Fruit fly (Drosophila melanogaster): ENCODE data around the gene CG13690.
"Not testable (repeated sequence)": the region's sequence is repeated elsewhere in the genome, so short reads cannot be mapped to it uniquely, and the experiment has no call there.

Gene CG13690

dm6 chr2L:419620-420184 lies at the start of gene CG13690, which contains the start of gene RpLP1:
CG13690 (minus strand) TSS chr2L:419652.
RpLP1 (plus strand) TSS chr2L:419952.
- no peak for TF ChIP-seq pan (optimal IDR thresholded peaks at IDR 0.05)
- no peak for TF ChIP-seq psq (optimal IDR thresholded peaks at IDR 0.05)
- TF ChIP-seq CG8478 (optimal IDR thresholded peaks at IDR 0.05), result no peak
- no peak for TF ChIP-seq Dll (optimal IDR thresholded peaks at IDR 0.05)
- no peak for TF ChIP-seq EcR (GFP tag; optimal IDR thresholded peaks at IDR 0.05)
- no peak for TF ChIP-seq usp (GFP tag; optimal IDR thresholded peaks at IDR 0.05)

- TF ChIP-seq psq (optimal IDR thresholded peaks at IDR 0.05) (no peak), EcR (GFP tag; optimal IDR thresholded peaks at IDR 0.05) (no peak), pan (optimal IDR thresholded peaks at IDR 0.05) (no peak), usp (GFP tag; optimal IDR thresholded peaks at IDR 0.05) (no peak), Dll (optimal IDR thresholded peaks at IDR 0.05) (no peak), CG8478 (optimal IDR thresholded peaks at IDR 0.05) (no peak)
These were observed 49.4 kb upstream of the CG13690 start for dm6 chr2L:468745-469358.

dm6 chr2L:467683-468082 lies 48.2 kb upstream of the CG13690 start:
- TF ChIP-seq EcR (GFP tag; optimal IDR thresholded peaks at IDR 0.05), result no peak
- TF ChIP-seq psq (optimal IDR thresholded peaks at IDR 0.05), result no peak
- TF ChIP-seq CG8478 (optimal IDR thresholded peaks at IDR 0.05), result no peak
- no peak for TF ChIP-seq usp (GFP tag; optimal IDR thresholded peaks at IDR 0.05)
- TF ChIP-seq pan (optimal IDR thresholded peaks at IDR 0.05), result no peak

DNA sequence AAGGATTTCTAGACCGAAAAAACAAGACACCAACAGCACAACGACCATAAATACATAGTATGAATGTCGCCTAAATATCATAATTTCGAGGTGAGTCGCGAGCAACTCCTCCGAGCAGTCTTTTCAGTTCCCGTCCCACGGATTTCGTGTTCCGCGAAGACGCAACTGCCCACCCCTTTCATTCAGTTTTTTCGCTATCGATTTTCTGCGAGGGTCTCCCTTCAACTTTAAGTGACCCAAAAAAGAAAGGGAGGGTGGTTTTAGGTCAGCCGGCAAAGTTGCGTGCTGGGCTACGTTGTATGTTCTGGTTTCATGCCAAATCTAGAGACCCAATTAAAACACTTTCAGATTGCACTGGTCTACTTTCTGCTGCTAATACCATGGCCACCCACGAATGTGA lies 36.3 kb upstream of the CG13690 start:
- TF ChIP-seq Dll (optimal IDR thresholded peaks at IDR 0.05) (no peak), CG8478 (optimal IDR thresholded peaks at IDR 0.05) (no peak), EcR (GFP tag; optimal IDR thresholded peaks at IDR 0.05) (no peak), pan (optimal IDR thresholded peaks at IDR 0.05) (no peak), usp (GFP tag; optimal IDR thresholded peaks at IDR 0.05) (no peak), psq (optimal IDR thresholded peaks at IDR 0.05) (no peak)

DNA sequence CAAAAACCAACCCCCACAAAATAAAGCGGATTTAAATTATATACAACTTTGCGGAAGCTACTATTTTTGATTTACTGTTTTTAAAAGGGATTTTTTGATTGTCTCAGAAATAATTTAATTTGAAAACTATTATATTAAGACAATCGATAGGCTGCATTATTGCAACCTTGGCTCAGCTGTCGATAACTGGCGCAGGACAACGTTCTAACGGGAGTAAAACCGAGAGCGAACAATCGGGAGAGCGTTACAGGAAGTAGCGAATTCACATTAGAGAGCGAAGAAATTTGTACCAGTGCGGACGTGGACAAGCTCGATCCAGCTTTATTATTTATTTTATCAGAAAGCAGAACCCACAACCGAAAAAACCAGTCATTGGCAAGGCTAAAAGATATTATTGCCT lies 35.8 kb upstream of the CG13690 start, which contains the start of gene CG4133:
Gene CG4133 (plus strand): TSS at position 258 of the 400 bp plus-strand sequence.
- not testable (repeated sequence) for TF ChIP-seq CG8478 (optimal IDR thresholded peaks at IDR 0.05); psq (optimal IDR thresholded peaks at IDR 0.05); EcR (GFP tag; optimal IDR thresholded peaks at IDR 0.05)

DNA sequence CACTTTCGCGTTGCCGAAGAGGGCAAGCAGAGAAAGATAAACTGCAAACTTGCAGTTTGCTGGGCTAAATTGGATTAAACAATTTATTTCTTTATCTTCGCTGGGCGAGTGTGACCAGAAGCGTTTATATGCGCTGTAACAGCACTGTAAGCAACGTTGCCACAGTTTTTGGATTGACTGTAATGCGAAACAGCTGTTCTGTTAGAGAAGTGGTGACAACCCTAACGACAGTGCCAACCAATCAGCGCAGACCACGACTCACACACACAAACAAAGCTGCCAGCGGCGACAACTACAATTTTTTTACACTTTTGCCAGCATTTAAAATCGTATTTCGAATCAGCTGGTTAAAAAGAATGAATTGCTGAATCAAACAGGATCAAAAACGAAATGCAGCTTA lies 33.4 kb upstream of the CG13690 start, which contains the start of the genes crq and shv:
Gene crq (minus strand): TSS at position 153 of the 400 bp plus-strand sequence.
Gene shv (plus strand): TSS at position 237 of the 400 bp plus-strand sequence.
- TF ChIP-seq EcR (GFP tag; optimal IDR thresholded peaks at IDR 0.05) (no peak), usp (GFP tag; optimal IDR thresholded peaks at IDR 0.05) (no peak)

DNA sequence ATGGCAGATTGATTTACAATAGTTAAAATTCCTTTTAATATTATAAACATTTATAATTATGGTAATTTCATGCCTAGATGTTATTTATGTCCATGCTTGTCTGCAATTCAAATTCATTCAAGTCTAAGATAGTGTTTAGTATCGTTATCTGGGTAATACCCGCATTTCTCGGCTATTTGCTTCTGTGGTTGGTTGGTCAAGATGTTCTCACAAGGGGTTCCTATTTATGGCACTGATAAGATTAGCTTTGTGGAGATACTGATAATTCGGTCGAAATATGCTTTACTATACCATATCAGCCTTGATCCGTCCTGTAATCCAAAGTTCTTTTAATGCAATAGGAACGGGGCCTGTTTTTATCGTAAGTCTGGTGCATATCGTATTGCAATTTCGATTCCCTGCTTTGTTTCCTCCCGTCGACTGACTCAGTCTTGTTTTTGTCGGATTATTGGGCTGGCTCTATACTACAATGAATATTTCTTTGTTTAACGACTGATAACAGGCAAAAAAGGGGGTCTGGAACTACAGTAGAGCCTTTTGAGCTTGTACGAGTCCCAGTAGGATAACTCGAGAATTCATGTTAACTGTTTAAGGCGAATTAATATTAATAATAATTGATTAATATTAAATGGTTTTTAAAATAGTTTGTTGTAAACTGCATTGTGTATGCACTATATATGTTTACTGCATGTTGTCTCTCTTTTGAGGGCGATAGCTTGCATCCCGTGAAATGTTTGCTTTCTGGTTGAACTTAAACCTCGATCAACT lies 32.4 kb upstream of the CG13690 start:
- TF ChIP-seq usp (GFP tag; optimal IDR thresholded peaks at IDR 0.05), result no peak
- TF ChIP-seq psq (optimal IDR thresholded peaks at IDR 0.05), result no peak
- no peak for TF ChIP-seq CG8478 (optimal IDR thresholded peaks at IDR 0.05)
- TF ChIP-seq Dll (optimal IDR thresholded peaks at IDR 0.05), result no peak
- TF ChIP-seq EcR (GFP tag; optimal IDR thresholded peaks at IDR 0.05), result no peak
- no peak for TF ChIP-seq pan (optimal IDR thresholded peaks at IDR 0.05)

DNA sequence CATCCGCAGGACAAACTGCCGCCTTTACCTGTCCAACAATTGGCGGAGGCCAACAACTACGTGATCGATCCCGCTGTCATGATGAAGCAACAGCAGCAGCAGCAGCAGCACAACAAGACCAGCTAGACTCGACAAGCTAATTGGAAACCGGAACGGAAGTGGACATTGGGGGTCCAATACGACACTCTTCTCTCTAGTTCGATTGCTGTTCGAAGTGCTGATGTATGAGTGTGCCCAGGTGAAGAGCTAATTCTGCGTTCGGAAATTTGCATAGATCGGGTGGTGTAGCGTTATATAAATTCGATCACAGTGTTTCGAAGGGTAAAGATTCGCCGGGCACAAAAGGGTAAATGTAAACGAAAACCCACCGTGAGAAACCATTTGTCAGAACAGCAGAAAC lies 27.7 kb upstream of the CG13690 start:
- TF ChIP-seq pan (optimal IDR thresholded peaks at IDR 0.05) (no peak), psq (optimal IDR thresholded peaks at IDR 0.05) (no peak), usp (GFP tag; optimal IDR thresholded peaks at IDR 0.05) (no peak), EcR (GFP tag; optimal IDR thresholded peaks at IDR 0.05) (no peak), Dll (optimal IDR thresholded peaks at IDR 0.05) (no peak), CG8478 (optimal IDR thresholded peaks at IDR 0.05) (no peak)

DNA sequence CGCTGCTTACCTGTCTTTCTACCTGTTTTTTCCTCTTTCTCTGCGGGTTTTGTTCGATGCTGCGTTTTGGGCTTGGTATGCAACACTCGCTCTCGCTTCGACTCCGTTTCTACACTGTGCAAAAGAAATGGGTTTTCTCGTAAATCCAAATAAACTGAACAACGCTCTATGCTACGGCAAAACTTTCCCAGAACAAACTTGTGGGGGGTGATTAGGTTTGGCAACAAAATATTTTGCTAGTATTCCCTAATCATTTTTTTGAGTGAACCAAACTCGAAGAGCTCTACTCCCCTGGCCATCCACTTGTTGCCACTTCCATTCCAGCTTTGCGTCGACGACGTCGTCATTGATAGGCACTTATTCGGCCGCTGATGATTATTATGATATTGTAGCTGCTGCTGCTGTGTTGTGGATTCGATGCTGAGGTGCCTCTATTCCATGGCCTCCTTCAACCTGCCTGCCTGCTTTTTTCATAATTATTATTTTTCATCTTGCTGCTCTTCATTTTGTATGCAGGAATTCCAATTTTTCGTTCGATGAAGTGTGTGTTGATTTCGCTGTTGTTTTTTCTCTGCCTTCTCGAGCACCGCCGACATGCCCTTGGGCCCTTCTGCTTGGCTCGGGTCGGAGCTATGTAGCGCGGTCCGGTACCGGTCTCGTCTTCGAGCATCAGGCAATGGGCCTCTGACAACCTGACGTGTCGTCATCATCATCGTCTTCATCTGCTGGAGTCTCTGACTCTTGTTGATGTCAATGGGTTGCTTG lies 22.7 kb upstream of the CG13690 start:
- TF ChIP-seq Dll (optimal IDR thresholded peaks at IDR 0.05), result no peak
- TF ChIP-seq pan (optimal IDR thresholded peaks at IDR 0.05), result no peak
- TF ChIP-seq CG8478 (optimal IDR thresholded peaks at IDR 0.05), result no peak
- no peak for TF ChIP-seq EcR (GFP tag; optimal IDR thresholded peaks at IDR 0.05)
- no peak for TF ChIP-seq usp (GFP tag; optimal IDR thresholded peaks at IDR 0.05)
- no peak for TF ChIP-seq psq (optimal IDR thresholded peaks at IDR 0.05)

DNA sequence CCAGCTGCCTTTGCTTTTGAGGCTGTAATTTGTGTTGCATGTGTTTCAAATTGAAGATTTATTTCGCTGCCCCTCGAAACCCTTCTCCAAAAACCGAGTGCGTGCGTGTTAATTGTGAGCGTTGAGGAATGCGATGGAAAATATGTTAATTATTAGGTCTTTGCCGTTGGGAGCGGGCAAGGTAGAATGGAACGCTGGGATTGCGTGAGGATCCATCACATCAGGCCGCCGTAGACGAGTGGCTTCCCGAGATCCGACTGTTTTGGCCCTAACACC lies 21.9 kb upstream of the CG13690 start:
- no peak for TF ChIP-seq EcR (GFP tag; optimal IDR thresholded peaks at IDR 0.05)
- TF ChIP-seq psq (optimal IDR thresholded peaks at IDR 0.05), result no peak
- TF ChIP-seq Dll (optimal IDR thresholded peaks at IDR 0.05), result peak; percentile 29
- no peak for TF ChIP-seq usp (GFP tag; optimal IDR thresholded peaks at IDR 0.05)
- TF ChIP-seq CG8478 (optimal IDR thresholded peaks at IDR 0.05), result no peak

DNA sequence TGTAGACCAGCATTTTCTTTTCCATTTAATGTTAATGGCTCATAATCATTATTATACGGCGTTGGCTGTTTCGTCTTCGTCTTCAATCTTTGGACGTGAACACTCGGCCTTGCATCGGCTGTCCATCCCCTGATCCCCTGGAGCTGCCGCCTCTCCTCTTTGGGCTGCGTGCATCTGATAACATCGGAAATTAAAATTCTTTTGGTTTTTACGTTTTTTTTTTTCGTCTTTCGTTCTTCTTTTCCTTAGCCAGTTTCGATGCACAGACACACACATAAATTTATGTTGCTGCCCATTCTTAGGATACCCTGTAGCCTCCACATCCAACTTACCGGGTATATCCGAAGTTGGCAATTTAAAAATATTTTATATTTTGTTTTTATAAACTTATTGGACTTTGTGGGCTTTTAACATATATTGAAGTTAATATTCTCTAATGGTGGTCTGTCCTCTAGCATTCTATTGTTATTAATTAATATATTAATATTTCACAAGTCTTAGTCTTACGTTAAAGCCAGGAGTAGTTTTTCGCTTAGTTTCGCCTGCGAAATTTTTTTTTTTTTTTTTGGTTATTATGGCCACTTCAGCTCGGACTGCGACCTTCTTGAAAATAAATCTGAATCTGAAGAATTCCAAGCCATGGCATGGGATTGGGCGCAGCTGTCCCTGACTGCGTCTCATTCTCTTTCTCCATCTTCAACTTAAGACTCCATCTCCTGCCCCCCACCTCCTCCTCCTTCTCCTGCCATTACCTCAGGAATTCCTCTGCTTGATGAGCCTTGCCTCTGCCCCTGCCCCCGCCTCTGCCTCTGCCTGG lies 21.4 kb upstream of the CG13690 start:
- TF ChIP-seq EcR (GFP tag; optimal IDR thresholded peaks at IDR 0.05), result no peak
- TF ChIP-seq psq (optimal IDR thresholded peaks at IDR 0.05), result no peak
- no peak for TF ChIP-seq CG8478 (optimal IDR thresholded peaks at IDR 0.05)
- TF ChIP-seq pan (optimal IDR thresholded peaks at IDR 0.05), result peak; percentile 81

Data from whole organism.